Fruit fly (Drosophila melanogaster) whole organism, adult: ENCODE measurements around the gene tctn.

Experiments used
- CG11617 ChIP-seq: fragments of 200-800 bp; sonication (Bioruptor generic); optimal IDR thresholded peaks from 2 replicates; lab custom pipeline; 2017; ENCODE audit warnings: mild to moderate bottlenecking, missing biosample characterization, missing genetic modification reagents, missing genetic modification characterization
- CG12768 ChIP-seq: fragments of 200-800 bp; sonication (Bioruptor generic); optimal IDR thresholded peaks from 2 replicates; lab custom pipeline; 2017; ENCODE audit warnings: missing biosample characterization, missing genetic modification characterization, mild to moderate bottlenecking, moderate library complexity, missing genetic modification reagents
- CG1620 ChIP-seq: fragments of 200-800 bp; sonication (Bioruptor generic); optimal IDR thresholded peaks from 2 replicates; lab custom pipeline; 2016; ENCODE audit warnings: missing biosample characterization, missing genetic modification characterization
- CG33017 ChIP-seq: fragments of 200-800 bp; sonication (Bioruptor generic); optimal IDR thresholded peaks from 2 replicates; lab custom pipeline; 2018; ENCODE audit warnings: missing biosample characterization, mild to moderate bottlenecking, missing genetic modification characterization, moderate library complexity
- CG5204 ChIP-seq: fragments of 200-800 bp; sonication (Bioruptor generic); optimal IDR thresholded peaks from 2 replicates; lab custom pipeline; 2016; ENCODE audit warnings: missing biosample characterization, missing genetic modification characterization
- CG7045 ChIP-seq: fragments of 200-800 bp; sonication (Bioruptor generic); optimal IDR thresholded peaks from 2 replicates; lab custom pipeline; 2017; ENCODE audit warnings: missing biosample characterization, mild to moderate bottlenecking, missing genetic modification characterization
- CG7101 ChIP-seq: fragments of 200-800 bp; sonication (Bioruptor generic); optimal IDR thresholded peaks from 2 replicates; lab custom pipeline; 2018; ENCODE audit warnings: missing biosample characterization, mild to moderate bottlenecking, missing genetic modification characterization, moderate library complexity
- Crg-1 ChIP-seq: fragments of 200-800 bp; sonication (Bioruptor generic); optimal IDR thresholded peaks from 2 replicates; lab custom pipeline; 2016; ENCODE audit warnings: missing biosample characterization, missing genetic modification characterization
- cic ChIP-seq: fragments of 200-800 bp; sonication (Bioruptor generic); optimal IDR thresholded peaks from 2 replicates; lab custom pipeline; 2017; ENCODE audit warnings: missing biosample characterization, mild to moderate bottlenecking, missing genetic modification characterization, moderate library complexity
- kay ChIP-seq: fragments of 200-800 bp; sonication (Bioruptor generic); peaks from one replicate; lab custom pipeline; 2016; ENCODE audit warnings: missing biosample characterization, missing genetic modification characterization, borderline replicate concordance
- tj ChIP-seq: fragments of 200-800 bp; sonication (Bioruptor generic); optimal IDR thresholded peaks from 3 replicates; lab custom pipeline; 2017; ENCODE audit warnings: missing biosample characterization, mild to moderate bottlenecking, missing genetic modification characterization, moderate library complexity

DNA sequence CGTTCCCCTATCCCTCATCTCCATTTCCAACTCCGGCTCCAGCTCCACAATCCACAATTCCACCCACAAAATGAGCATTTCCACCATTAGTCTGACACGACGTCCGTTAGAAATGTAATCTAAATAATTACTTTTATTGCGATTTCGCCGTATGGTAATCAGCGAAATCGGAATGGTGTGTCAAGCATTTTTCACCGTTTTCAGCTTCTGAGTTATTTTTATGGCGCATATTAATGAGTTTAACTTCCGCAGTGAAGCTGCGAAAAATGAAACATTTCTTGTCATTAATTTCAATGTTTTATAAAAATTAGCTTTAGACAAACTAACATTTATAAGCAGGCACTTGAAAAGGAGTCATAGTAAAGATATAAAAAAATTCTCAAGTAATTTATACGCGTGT is 29.6 kb upstream of the tctn start, which contains the start of gene CG13989:
- TF ChIP-seq CG11617 (GFP tag; lab: Kevin White, UChicago) (no peak), cic (no peak), CG5204 (GFP tag; lab: Kevin White, UChicago) (no peak), kay (GFP tag; lab: Kevin White, UChicago) (no peak), CG12768 (no peak), CG7101 (tag; lab: Kevin White, UChicago) (no peak), CG33017 (tag; lab: Kevin White, UChicago) (no peak), tj (GFP tag; lab: Kevin White, UChicago) (no peak), CG7045 (GFP tag; lab: Kevin White, UChicago) (no peak), Crg-1 (GFP tag; lab: Kevin White, UChicago) (no peak), CG1620 (GFP tag; lab: Kevin White, UChicago) (no peak)
